Worm (Caenorhabditis elegans): Measurements from ENCODE around the gene dex-1.
A peak's percentile ranks its signal among the peaks of the same experiment; 100 is the strongest.

The dex-1 gene

DNA sequence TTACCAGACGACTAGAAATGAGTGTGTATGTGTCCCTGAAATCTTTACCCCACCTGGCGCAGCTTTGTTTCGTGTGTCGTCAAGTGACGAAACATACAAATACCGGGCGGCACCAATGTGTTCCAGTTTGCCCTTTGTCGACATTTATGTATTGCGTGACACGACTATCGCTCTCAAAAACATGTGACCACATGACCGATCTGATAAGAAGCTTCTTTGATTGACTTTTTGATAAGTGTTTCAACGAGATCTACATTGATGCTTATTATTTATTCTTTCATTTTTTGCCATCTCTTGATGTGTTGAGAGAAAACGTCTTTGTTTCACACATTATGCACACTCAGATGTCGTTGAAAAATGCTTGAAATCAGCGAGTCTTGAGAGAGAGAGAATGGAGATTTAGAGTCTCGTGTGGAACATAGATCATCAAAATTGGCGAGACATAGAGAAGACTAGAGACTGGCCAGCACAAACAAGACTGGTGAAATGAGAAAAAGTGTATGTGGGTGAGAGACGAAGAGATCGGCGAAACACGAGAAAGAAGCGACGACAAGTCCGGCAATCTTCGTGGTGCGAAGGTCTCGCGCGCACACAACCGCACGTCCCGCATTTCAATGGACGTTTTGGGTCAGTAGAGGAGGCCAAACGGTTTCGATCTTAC is 22.9 kb upstream of the dex-1 start:
- TF ChIP-seq nhr-12 (tag; optimal IDR thresholded peaks at IDR 0.05), result no peak
- TF ChIP-seq ceh-16 (tag; optimal IDR thresholded peaks at IDR 0.05), result no peak
- TF ChIP-seq lsy-2 (tag; optimal IDR thresholded peaks at IDR 0.05), result peak; percentile 13 to 61
- peak; percentile 71 for TF ChIP-seq elt-1 (tag; optimal IDR thresholded peaks at IDR 0.05)
- peak; percentile 62 for TF ChIP-seq fos-1 (tag; optimal IDR thresholded peaks at IDR 0.05)
- peak; percentile 95 for TF ChIP-seq crh-2 (tag; optimal IDR thresholded peaks at IDR 0.05)
- no peak for TF ChIP-seq ceh-82 (tag; optimal IDR thresholded peaks at IDR 0.05)
- peak; percentile 74 for TF ChIP-seq nhr-21 (tag; optimal IDR thresholded peaks at IDR 0.05)
- TF ChIP-seq snpc-4 (tag; optimal IDR thresholded peaks at IDR 0.05), result no peak
- TF ChIP-seq ama-1 (optimal IDR thresholded peaks at IDR 0.05), result peak; percentile 69
- peak; percentile 35 for TF ChIP-seq F13H6.1 (tag; optimal IDR thresholded peaks at IDR 0.05)
- no peak for TF ChIP-seq ZK546.5 (tag; optimal IDR thresholded peaks at IDR 0.05)
- TF ChIP-seq Y55F3AM.14 (GFP tag; optimal IDR thresholded peaks at IDR 0.05), result peak; percentile 61
- no peak for TF ChIP-seq ztf-1 (GFP tag; conservative IDR thresholded peaks at IDR 0.05)
- TF ChIP-seq nhr-25 (tag; optimal IDR thresholded peaks at IDR 0.05), result peak; percentile 92
- TF ChIP-seq sma-3 (GFP tag; optimal IDR thresholded peaks at IDR 0.05), result peak; percentile 68
- peak; percentile 74 for TF ChIP-seq C34F6.9 (tag; optimal IDR thresholded peaks at IDR 0.05)
- peak; percentile 16 for TF ChIP-seq nhr-10 (tag; optimal IDR thresholded peaks at IDR 0.05)
- no peak for TF ChIP-seq ztf-11 (tag; optimal IDR thresholded peaks at IDR 0.05)
- no peak for TF ChIP-seq unc-39 (tag; optimal IDR thresholded peaks at IDR 0.05)
- no peak for TF ChIP-seq skn-1 (tag; optimal IDR thresholded peaks at IDR 0.05)
- no peak for TF ChIP-seq nhr-23 (tag; optimal IDR thresholded peaks at IDR 0.05)
- TF ChIP-seq unc-55 (GFP tag; optimal IDR thresholded peaks at IDR 0.05), result peak; percentile 68
- no peak for TF ChIP-seq alr-1 (tag; optimal IDR thresholded peaks at IDR 0.05)
- peak; percentile 33 for TF ChIP-seq zag-1 (tag; optimal IDR thresholded peaks at IDR 0.05)
- no peak for TF ChIP-seq dmd-4 (tag; optimal IDR thresholded peaks at IDR 0.05)
- TF ChIP-seq lin-13 (GFP tag; optimal IDR thresholded peaks at IDR 0.05), result no peak
- TF ChIP-seq lin-39 (tag; optimal IDR thresholded peaks at IDR 0.05), result no peak
- peak; percentile 9 for TF ChIP-seq lin-11 (tag; optimal IDR thresholded peaks at IDR 0.05)
- no peak for TF ChIP-seq nhr-237 (tag; optimal IDR thresholded peaks at IDR 0.05)
- TF ChIP-seq mdl-1 (tag; optimal IDR thresholded peaks at IDR 0.05), result peak; percentile 56 to 67
- peak; percentile 52 for TF ChIP-seq gmeb-1 (tag; optimal IDR thresholded peaks at IDR 0.05)
- peak; percentile 45 for TF ChIP-seq sem-4 (tag; optimal IDR thresholded peaks at IDR 0.05)
- no peak for TF ChIP-seq aly-2 (tag; optimal IDR thresholded peaks at IDR 0.05)
- peak; percentile 68 for TF ChIP-seq sma-9 (GFP tag; optimal IDR thresholded peaks at IDR 0.05)
- no peak for TF ChIP-seq sma-9 (tag; optimal IDR thresholded peaks at IDR 0.05)
- TF ChIP-seq ztf-4 (tag; optimal IDR thresholded peaks at IDR 0.05), result peak; percentile 26
- no peak for TF ChIP-seq elt-3 (tag; optimal IDR thresholded peaks at IDR 0.05)
- peak; percentile 50 for TF ChIP-seq blmp-1 (tag; optimal IDR thresholded peaks at IDR 0.05; ENCODE audit: insufficient read depth)
- TF ChIP-seq nhr-6 (tag; optimal IDR thresholded peaks at IDR 0.05), result peak; percentile 64
- peak; percentile 94 for TF ChIP-seq nhr-129 (tag; optimal IDR thresholded peaks at IDR 0.05)
- TF ChIP-seq unc-62 (GFP tag; optimal IDR thresholded peaks at IDR 0.05), result no peak
- TF ChIP-seq peb-1 (tag; optimal IDR thresholded peaks at IDR 0.05), result no peak
- peak; percentile 8 for TF ChIP-seq egl-27 (tag; optimal IDR thresholded peaks at IDR 0.05)
- TF ChIP-seq mab-5 (tag; optimal IDR thresholded peaks at IDR 0.05), result no peak
- TF ChIP-seq mbf-1 (tag; optimal IDR thresholded peaks at IDR 0.05), result no peak
- no peak for TF ChIP-seq R02D3.7 (tag; optimal IDR thresholded peaks at IDR 0.05)
- TF ChIP-seq nhr-77 (tag; optimal IDR thresholded peaks at IDR 0.05), result no peak
- TF ChIP-seq nhr-11 (tag; optimal IDR thresholded peaks at IDR 0.05), result no peak

Data from whole organism, L2 larva.